Fruit fly (Drosophila melanogaster) whole organism, embryonic: ENCODE measurements around the gene CG13285.

ENCODE experiments used
- ATbp ChIP-seq: fragments of 200-800 bp; sonication (Bioruptor generic); optimal IDR thresholded peaks from 2 replicates; lab custom pipeline; 2017; ENCODE audit warnings: missing biosample characterization, mild to moderate bottlenecking, missing genetic modification characterization, missing genetic modification reagents
- Asciz ChIP-seq: fragments of 200-800 bp; sonication (Bioruptor generic); optimal IDR thresholded peaks from 2 replicates; lab custom pipeline; 2017; ENCODE audit warnings: missing biosample characterization, mild to moderate bottlenecking, missing genetic modification characterization, missing genetic modification reagents
- Atf-2 ChIP-seq: fragments of 200-800 bp; sonication (Bioruptor generic); optimal IDR thresholded peaks from 2 replicates; lab custom pipeline; 2016; ENCODE audit warnings: missing biosample characterization, missing genetic modification characterization
- Awh ChIP-seq: fragments of 200-800 bp; sonication (Bioruptor generic); IDR thresholded peaks from 2 replicates; pipeline ENCODE4, ENCODE4 v1.3.6; 2022; ENCODE audit warnings: missing biosample characterization, missing genetic modification characterization
- BEAF-32 ChIP-seq: fragments of 200-800 bp; sonication (Bioruptor generic); optimal IDR thresholded peaks from 3 replicates; lab custom pipeline; 2017; ENCODE audit warnings: missing biosample characterization, missing genetic modification characterization, mild to moderate bottlenecking, moderate library complexity, missing genetic modification reagents
- CG10543 ChIP-seq: fragments of 200-800 bp; sonication (Bioruptor generic); optimal IDR thresholded peaks from 3 replicates; lab custom pipeline; 2017; ENCODE audit warnings: missing biosample characterization, mild to moderate bottlenecking, missing genetic modification characterization, moderate library complexity
- CG11247 ChIP-seq: fragments of 200-800 bp; sonication (Bioruptor generic); IDR thresholded peaks from 2 replicates; pipeline ENCODE4 v1.3.6; 2022; ENCODE audit warnings: missing biosample characterization, missing genetic modification characterization
- CG11723 ChIP-seq: fragments of 200-800 bp; sonication (Bioruptor generic); optimal IDR thresholded peaks from 2 replicates; lab custom pipeline; 2017; ENCODE audit warnings: missing biosample characterization, mild to moderate bottlenecking, missing genetic modification characterization
- CG14014 ChIP-seq: fragments of 200-800 bp; sonication (Bioruptor generic); IDR thresholded peaks from 2 replicates; pipeline ENCODE4 v1.3.6; 2022; ENCODE audit warnings: missing biosample characterization, missing genetic modification characterization
- CG14441 ChIP-seq: fragments of 200-800 bp; sonication (Bioruptor generic); IDR thresholded peaks from 2 replicates; pipeline ENCODE4 v1.3.6; 2022; ENCODE audit warnings: missing biosample characterization, missing genetic modification characterization
- CG14860 ChIP-seq: fragments of 200-800 bp; sonication (Bioruptor generic); IDR thresholded peaks from 3 replicates; pipeline ENCODE4 v1.3.6; 2022; ENCODE audit warnings: missing biosample characterization, missing genetic modification characterization; ENCODE audit not compliant: partially characterized antibody
- CG1602 ChIP-seq: fragments of 200-800 bp; sonication (Bioruptor generic); optimal IDR thresholded peaks from 3 replicates; lab custom pipeline; 2016; ENCODE audit warnings: missing biosample characterization, missing genetic modification characterization
- CG16779 ChIP-seq: fragments of 200-800 bp; sonication (Bioruptor generic); IDR thresholded peaks from 2 replicates; pipeline ENCODE4 v1.3.6; 2022; ENCODE audit warnings: missing biosample characterization, missing genetic modification characterization
- CG17568 ChIP-seq: fragments of 200-800 bp; sonication (Bioruptor generic); optimal IDR thresholded peaks from 2 replicates; lab custom pipeline; 2018; ENCODE audit warnings: missing biosample characterization, mild to moderate bottlenecking, missing genetic modification characterization, moderate library complexity
- CG2202 ChIP-seq: fragments of 200-800 bp; sonication (Bioruptor generic); optimal IDR thresholded peaks from 2 replicates; lab custom pipeline; 2018; ENCODE audit warnings: missing biosample characterization, mild to moderate bottlenecking, missing genetic modification characterization
- CG2712 ChIP-seq: fragments of 200-800 bp; optimal IDR thresholded peaks from 3 replicates; lab custom pipeline; 2019; ENCODE audit warnings: missing biosample characterization, mild to moderate bottlenecking, missing genetic modification characterization, moderate library complexity
- CG30403 ChIP-seq: fragments of 200-800 bp; sonication (Bioruptor generic); optimal IDR thresholded peaks from 3 replicates; lab custom pipeline; 2016; ENCODE audit warnings: missing biosample characterization, missing genetic modification characterization
- CG4282 ChIP-seq: fragments of 200-800 bp; sonication (Bioruptor generic); optimal IDR thresholded peaks from 2 replicates; lab custom pipeline; 2016; ENCODE audit warnings: missing biosample characterization, missing genetic modification characterization
- CG4707 ChIP-seq: fragments of 200-800 bp; sonication (Bioruptor generic); optimal IDR thresholded peaks from 2 replicates; lab custom pipeline; 2018; ENCODE audit warnings: missing biosample characterization, mild to moderate bottlenecking, missing genetic modification characterization, moderate library complexity
- CG7271 ChIP-seq: fragments of 200-800 bp; sonication (Bioruptor generic); optimal IDR thresholded peaks from 2 replicates; lab custom pipeline; 2018; ENCODE audit warnings: missing biosample characterization, mild to moderate bottlenecking, missing genetic modification characterization, moderate library complexity
- CG7928 ChIP-seq: fragments of 200-800 bp; sonication (Bioruptor generic); optimal IDR thresholded peaks from 2 replicates; lab custom pipeline; 2017; ENCODE audit warnings: missing biosample characterization, mild to moderate bottlenecking, missing genetic modification characterization
- CG8281 ChIP-seq: fragments of 200-800 bp; sonication (Bioruptor generic); optimal IDR thresholded peaks from 2 replicates; lab custom pipeline; 2018; ENCODE audit warnings: missing biosample characterization, mild to moderate bottlenecking, missing genetic modification characterization, moderate library complexity
- D19A ChIP-seq: fragments of 200-800 bp; optimal IDR thresholded peaks from 3 replicates; lab custom pipeline; 2019; ENCODE audit warnings: missing biosample characterization, mild to moderate bottlenecking, missing genetic modification characterization, moderate library complexity
- ERR ChIP-seq: fragments of 200-800 bp; sonication (Bioruptor generic); optimal IDR thresholded peaks from 2 replicates; lab custom pipeline; 2016; ENCODE audit warnings: missing biosample characterization, missing genetic modification characterization
- H2.0 ChIP-seq: fragments of 200-800 bp; sonication (Bioruptor generic); IDR thresholded peaks from 2 replicates; pipeline ENCODE4 v1.3.6; 2022; ENCODE audit warnings: missing biosample characterization, missing genetic modification characterization
- Hey ChIP-seq: fragments of 200-800 bp; sonication (Bioruptor generic); optimal IDR thresholded peaks from 3 replicates; lab custom pipeline; 2018; ENCODE audit warnings: missing biosample characterization, mild to moderate bottlenecking, missing genetic modification characterization
- Hmr ChIP-seq: fragments of 200-800 bp; sonication (Bioruptor generic); optimal IDR thresholded peaks from 3 replicates; lab custom pipeline; 2017; ENCODE audit warnings: mild to moderate bottlenecking, missing biosample characterization, missing genetic modification reagents, missing genetic modification characterization
- Jarid2 ChIP-seq: fragments of 200-800 bp; sonication (Bioruptor generic); optimal IDR thresholded peaks from 3 replicates; lab custom pipeline; 2017; ENCODE audit warnings: mild to moderate bottlenecking, missing biosample characterization, missing genetic modification reagents, missing genetic modification characterization
- MESR4 ChIP-seq: fragments of 200-800 bp; sonication (Bioruptor generic); optimal IDR thresholded peaks from 2 replicates; lab custom pipeline; 2018; ENCODE audit warnings: missing biosample characterization, mild to moderate bottlenecking, missing genetic modification characterization, moderate library complexity
- Opbp ChIP-seq: fragments of 200-800 bp; sonication (Bioruptor generic); IDR thresholded peaks from 3 replicates; pipeline ENCODE4 v1.3.6; 2022; ENCODE audit warnings: missing biosample characterization, missing genetic modification characterization; ENCODE audit not compliant: partially characterized antibody
- Sry-δ ChIP-seq: fragments of 200-800 bp; sonication (Bioruptor generic); optimal IDR thresholded peaks from 2 replicates; lab custom pipeline; 2016; ENCODE audit warnings: missing biosample characterization, missing genetic modification characterization
- Vsx1 ChIP-seq: fragments of 200-800 bp; sonication (Bioruptor generic); optimal IDR thresholded peaks from 2 replicates; lab custom pipeline; 2017; ENCODE audit warnings: missing biosample characterization, mild to moderate bottlenecking, missing genetic modification characterization, missing genetic modification reagents
- Xrp1 ChIP-seq: fragments of 200-800 bp; sonication (Bioruptor generic); IDR thresholded peaks from 2 replicates; pipeline ENCODE4 v1.3.6; 2022; ENCODE audit warnings: missing biosample characterization, missing genetic modification characterization
- ara ChIP-seq: fragments of 200-800 bp; sonication (Bioruptor generic); IDR thresholded peaks from 2 replicates; pipeline ENCODE4 v1.3.6; 2022; ENCODE audit warnings: missing biosample characterization, missing genetic modification characterization
- ase ChIP-seq: fragments of 200-800 bp; sonication (Bioruptor generic); IDR thresholded peaks from 3 replicates; pipeline ENCODE4 v1.3.6; 2022; ENCODE audit warnings: missing biosample characterization, missing genetic modification characterization
- chn ChIP-seq: fragments of 200-800 bp; sonication (Bioruptor generic); optimal IDR thresholded peaks from 2 replicates; lab custom pipeline; 2016; ENCODE audit warnings: missing biosample characterization, missing genetic modification characterization
- ci ChIP-seq: fragments of 200-800 bp; sonication (Bioruptor generic); IDR thresholded peaks from 3 replicates; pipeline ENCODE4 v1.3.6; 2022; ENCODE audit warnings: missing biosample characterization, missing genetic modification characterization
- crc ChIP-seq: fragments of 200-800 bp; sonication (Bioruptor generic); optimal IDR thresholded peaks from 2 replicates; lab custom pipeline; 2016; ENCODE audit warnings: missing biosample characterization, missing genetic modification characterization
- dpn ChIP-seq, 2 experiments: fragments of 200-800 bp; sonication (Bioruptor generic); optimal IDR thresholded peaks; 3 replicates each; lab custom pipeline; 2016; ENCODE audit warnings: missing biosample characterization in 2 of 2, missing genetic modification characterization in 2 of 2
- ems ChIP-seq: fragments of 200-800 bp; sonication (Bioruptor generic); optimal IDR thresholded peaks from 3 replicates; lab custom pipeline; 2016; ENCODE audit warnings: missing biosample characterization, missing genetic modification characterization
- gce ChIP-seq: fragments of 200-800 bp; sonication (Bioruptor generic); IDR thresholded peaks from 3 replicates; pipeline ENCODE4 v1.3.6; 2022; ENCODE audit warnings: missing biosample characterization, missing genetic modification characterization
- gfzf ChIP-seq: fragments of 200-800 bp; sonication (Bioruptor generic); optimal IDR thresholded peaks from 2 replicates; lab custom pipeline; 2016; ENCODE audit warnings: missing biosample characterization, mild to moderate bottlenecking, missing genetic modification characterization, moderate library complexity
- hb ChIP-seq: fragments of 200-800 bp; sonication (Bioruptor generic); IDR thresholded peaks from 3 replicates; pipeline ENCODE4 v1.3.6; 2022; ENCODE audit warnings: missing biosample characterization, missing genetic modification characterization; ENCODE audit not compliant: partially characterized antibody
- ken ChIP-seq: fragments of 200-800 bp; sonication (Bioruptor generic); IDR thresholded peaks from 3 replicates; pipeline ENCODE4 v1.3.6; 2022; ENCODE audit warnings: missing biosample characterization, missing genetic modification characterization
- lbe ChIP-seq: fragments of 200-800 bp; sonication (Bioruptor generic); optimal IDR thresholded peaks from 2 replicates; lab custom pipeline; 2016; ENCODE audit warnings: missing biosample characterization, mild to moderate bottlenecking, missing genetic modification characterization
- nau ChIP-seq: fragments of 200-800 bp; sonication (Bioruptor generic); optimal IDR thresholded peaks from 3 replicates; lab custom pipeline; 2017; ENCODE audit warnings: missing biosample characterization, mild to moderate bottlenecking, missing genetic modification characterization, missing genetic modification reagents
- scrt ChIP-seq: fragments of 200-800 bp; sonication (Bioruptor generic); optimal IDR thresholded peaks from 2 replicates; lab custom pipeline; 2018; ENCODE audit warnings: missing biosample characterization, mild to moderate bottlenecking, missing genetic modification characterization, moderate library complexity
- sima ChIP-seq: fragments of 200-800 bp; sonication (Bioruptor generic); optimal IDR thresholded peaks from 2 replicates; lab custom pipeline; 2016; ENCODE audit warnings: missing biosample characterization, missing genetic modification characterization
- ssp ChIP-seq: fragments of 200-800 bp; sonication (Bioruptor generic); IDR thresholded peaks from 2 replicates; pipeline ENCODE4 v1.3.6; 2022; ENCODE audit warnings: missing biosample characterization, missing genetic modification characterization
- ttk ChIP-seq: fragments of 200-800 bp; sonication (Bioruptor generic); IDR thresholded peaks from 2 replicates; pipeline ENCODE4 v2.1.2; 2022; ENCODE audit warnings: missing biosample characterization, missing genetic modification characterization

CG13285 gene

DNA sequence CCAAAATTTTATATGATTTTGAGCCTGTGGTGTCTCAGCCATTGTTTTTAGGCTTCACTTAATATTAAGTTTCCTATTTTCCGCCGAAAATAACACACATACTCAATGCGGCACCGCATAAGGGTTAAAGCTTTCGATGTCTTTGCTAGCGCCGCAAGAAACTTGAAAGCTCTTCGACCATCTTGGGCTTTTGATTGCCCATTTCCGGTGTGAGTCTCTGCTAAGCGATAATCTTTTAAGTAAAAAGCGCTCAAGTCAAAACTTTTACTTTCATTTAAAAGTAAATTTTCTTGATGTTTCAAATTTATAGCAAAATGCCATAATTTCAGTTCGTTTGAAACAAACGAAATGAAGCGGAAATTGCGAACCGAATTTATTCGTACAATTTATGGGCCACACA lies 23.6 kb downstream of the CG13285 start (continued):
- peak; percentile 24 for TF ChIP-seq MESR4 (GFP tag; lab: Kevin White, UChicago)
- TF ChIP-seq Hey (tag; lab: Kevin White, UChicago) = peak; percentile 75
- TF ChIP-seq CG11723 (GFP tag; lab: Kevin White, UChicago) = peak; percentile 85
- TF ChIP-seq CG17568 (GFP tag; lab: Kevin White, UChicago) = peak; percentile 89
- peak; percentile 79 for TF ChIP-seq CG30403 (GFP tag; lab: Kevin White, UChicago)
- peak; percentile 67 for TF ChIP-seq CG7928 (GFP tag; lab: Kevin White, UChicago)
- TF ChIP-seq CG2202 (tag; lab: Kevin White, UChicago) = peak; percentile 70
- peak; percentile 86 for TF ChIP-seq CG4707 (GFP tag; lab: Kevin White, UChicago)
- no peak for TF ChIP-seq CG2712 (tag; lab: Kevin White, UChicago)
- peak; percentile 92 for TF ChIP-seq ATbp (GFP tag; lab: Kevin White, UChicago)
- TF ChIP-seq Hmr = peak; percentile 97
- TF ChIP-seq CG11247 = peak; percentile 86
- 0 out of 3 replicates have a peak, but pooled peaks have one; percentile 33 for TF ChIP-seq Opbp (GFP tag; lab: Robert Waterston, UW)
- peak; percentile 73 for TF ChIP-seq CG4282 (GFP tag; lab: Kevin White, UChicago)
- peak; percentile 92 for TF ChIP-seq Vsx1 (GFP tag; lab: Kevin White, UChicago)
- peak; percentile 51; the same call in 1 of the 2 replicates for TF ChIP-seq CG16779 (GFP tag; lab: Robert Waterston, UW)
- TF ChIP-seq ci = peak; percentile 99
- peak; percentile 93 for TF ChIP-seq nau (GFP tag; lab: Kevin White, UChicago)
- TF ChIP-seq ERR = no peak
- TF ChIP-seq CG14441 (GFP tag; lab: Robert Waterston, UW) = peak; percentile 82
- TF ChIP-seq chn (GFP tag; lab: Kevin White, UChicago) = peak; percentile 78
- TF ChIP-seq CG14860 (GFP tag; lab: Robert Waterston, UW) = 0 out of 3 replicates have a peak, but pooled peaks have one; percentile 8
- TF ChIP-seq ssp (GFP tag; lab: Robert Waterston, UW) = no peak
- peak; percentile 84 for TF ChIP-seq ttk (GFP tag; lab: Robert Waterston, UW)
- peak; percentile 85; the same call in 2 of the 3 replicates for TF ChIP-seq gce (GFP tag; lab: Robert Waterston, UW)
- peak; percentile 72 for TF ChIP-seq sima (GFP tag; lab: Kevin White, UChicago)
- TF ChIP-seq CG8281 (tag; lab: Kevin White, UChicago) = peak; percentile 49
- peak; percentile 63 for TF ChIP-seq lbe (GFP tag; lab: Kevin White, UChicago)
- no peak; the same call in 1 of the 2 replicates for TF ChIP-seq Xrp1 (GFP tag; lab: Robert Waterston, UW)
- peak; percentile 83 for TF ChIP-seq ken (GFP tag; lab: Robert Waterston, UW)
- TF ChIP-seq ase = peak; percentile 77; the same call in 2 of the 3 replicates
- peak; percentile 69 for TF ChIP-seq Awh (GFP tag; lab: Robert Waterston, UW)
- TF ChIP-seq dpn (GFP tag; optimal IDR thresholded peaks at IDR 0.05; lab: Kevin White, UChicago) = peak; percentile 65 to 91
- TF ChIP-seq Atf-2 (GFP tag; lab: Kevin White, UChicago) = peak; percentile 68
- TF ChIP-seq ara (GFP tag; lab: Robert Waterston, UW) = peak; percentile 57
- peak; percentile 8 for TF ChIP-seq BEAF-32
- peak; percentile 82 for TF ChIP-seq CG7271 (tag; lab: Kevin White, UChicago)
- peak; percentile 75 for TF ChIP-seq Jarid2 (GFP tag; lab: Kevin White, UChicago)
- no peak for TF ChIP-seq hb (GFP tag; lab: Robert Waterston, UW)
- peak; percentile 86 for TF ChIP-seq Asciz (GFP tag; lab: Kevin White, UChicago)
- peak; percentile 18 for TF ChIP-seq gfzf (GFP tag; lab: Kevin White, UChicago)
- peak; percentile 56 for TF ChIP-seq Sry-δ (GFP tag; lab: Kevin White, UChicago)
- TF ChIP-seq D19A (tag; lab: Kevin White, UChicago) = no peak
- peak; percentile 91 for TF ChIP-seq CG10543 (GFP tag; lab: Kevin White, UChicago)
- TF ChIP-seq ems = peak; percentile 81
- peak; percentile 33 for TF ChIP-seq CG1602 (GFP tag; lab: Kevin White, UChicago)
- peak; percentile 88 for TF ChIP-seq scrt (GFP tag; lab: Kevin White, UChicago)
- peak; percentile 79 for TF ChIP-seq CG14014
- TF ChIP-seq H2.0 (GFP tag; lab: Robert Waterston, UW) = peak; percentile 61; the same call in 1 of the 2 replicates
- TF ChIP-seq crc (GFP tag; lab: Kevin White, UChicago) = peak; percentile 87
